Fruit fly (Drosophila melanogaster): ENCODE measurements around the gene CG18549.

CG18549 gene

DNA sequence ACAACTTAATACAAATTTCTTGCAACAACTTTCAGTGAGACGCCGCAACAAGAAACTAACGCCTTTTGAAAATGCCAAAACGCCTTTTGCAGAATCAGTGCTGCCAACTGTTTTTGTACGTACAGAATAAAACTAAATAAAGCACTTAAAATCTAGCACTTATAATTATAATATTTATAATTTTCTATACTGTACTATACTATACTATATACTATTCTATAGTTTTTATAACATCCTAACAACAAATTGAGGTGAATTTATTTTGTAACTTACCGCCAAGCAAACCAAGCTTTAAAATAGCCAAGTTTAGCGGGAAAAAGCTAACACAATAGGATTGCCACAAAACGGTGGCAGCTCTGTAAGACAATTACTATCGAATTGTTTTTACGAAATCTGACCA, 15.3 kb upstream of the CG18549 start, which contains the start of the genes Aos1 and Srlp (continued):
- no peak for TF ChIP-seq C15 (GFP tag; IDR thresholded peaks at IDR 0.05)
- no peak for TF ChIP-seq nau (GFP tag; optimal IDR thresholded peaks at IDR 0.05)
- TF ChIP-seq cas (GFP tag; IDR thresholded peaks at IDR 0.05), result no peak
- TF ChIP-seq CG12299 (tag; optimal IDR thresholded peaks at IDR 0.05), result peak; percentile 20
- TF ChIP-seq dan (GFP tag; IDR thresholded peaks at IDR 0.05), result no peak
- TF ChIP-seq Elba2 (GFP tag; optimal IDR thresholded peaks at IDR 0.05), result peak; percentile 37
- TF ChIP-seq grau (tag; optimal IDR thresholded peaks at IDR 0.05), result peak; percentile 71
- no peak for TF ChIP-seq ems (GFP tag; optimal IDR thresholded peaks at IDR 0.05)
- peak; percentile 34 for TF ChIP-seq CG10209 (GFP tag; optimal IDR thresholded peaks at IDR 0.05)
- TF ChIP-seq stwl (tag; optimal IDR thresholded peaks at IDR 0.05), result peak; percentile 53
- no peak for TF ChIP-seq odd (GFP tag; optimal IDR thresholded peaks at IDR 0.05)
- no peak for TF ChIP-seq pita (GFP tag; optimal IDR thresholded peaks at IDR 0.05)
- no peak for TF ChIP-seq CG6272 (GFP tag; IDR thresholded peaks at IDR 0.05)
- peak; percentile 75 for TF ChIP-seq CG8924 (tag; optimal IDR thresholded peaks at IDR 0.05)
- TF ChIP-seq Asciz (GFP tag; optimal IDR thresholded peaks at IDR 0.05), result no peak
- TF ChIP-seq Spps (tag; optimal IDR thresholded peaks at IDR 0.05), result no peak
- TF ChIP-seq pan (optimal IDR thresholded peaks at IDR 0.05), result no peak
- TF ChIP-seq pan (GFP tag; optimal IDR thresholded peaks at IDR 0.05 in 1 of 2, IDR thresholded peaks at IDR 0.05 in 1 of 2), result no peak
- TF ChIP-seq CG11560 (tag; IDR thresholded peaks at IDR 0.05), result no peak
- TF ChIP-seq CG10267 (tag; optimal IDR thresholded peaks at IDR 0.05), result peak; percentile 70
- TF ChIP-seq pnt (GFP tag; optimal IDR thresholded peaks at IDR 0.05), result no peak
- no peak for TF ChIP-seq gcm2 (GFP tag; optimal IDR thresholded peaks at IDR 0.05)
- no peak for TF ChIP-seq hkb (optimal IDR thresholded peaks at IDR 0.05)
- TF ChIP-seq hkb (GFP tag; IDR thresholded peaks at IDR 0.05), result no peak
- peak; percentile 48 for TF ChIP-seq Ssrp (tag; optimal IDR thresholded peaks at IDR 0.05)
- no peak for TF ChIP-seq Neu2 (GFP tag; optimal IDR thresholded peaks at IDR 0.05; ENCODE audit: borderline replicate concordance)
- TF ChIP-seq CG15601 (tag; optimal IDR thresholded peaks at IDR 0.05), result peak; percentile 58
- no peak for TF ChIP-seq CG10274 (GFP tag; optimal IDR thresholded peaks at IDR 0.05)
- peak; percentile 65 for TF ChIP-seq Fer1 (GFP tag; optimal IDR thresholded peaks at IDR 0.05)
- no peak for TF ChIP-seq CG18599 (GFP tag; optimal IDR thresholded peaks at IDR 0.05)
- no peak for TF ChIP-seq run (tag; optimal IDR thresholded peaks at IDR 0.05)
- TF ChIP-seq D19A (tag; optimal IDR thresholded peaks at IDR 0.05), result peak; percentile 52
- no peak for TF ChIP-seq usp (GFP tag; optimal IDR thresholded peaks at IDR 0.05)
- TF ChIP-seq CG8765 (GFP tag; IDR thresholded peaks at IDR 0.05), result no peak
- no peak for TF ChIP-seq NK7.1 (GFP tag; optimal IDR thresholded peaks at IDR 0.05)
- TF ChIP-seq zen (tag; optimal IDR thresholded peaks at IDR 0.05), result peak; percentile 63
- TF ChIP-seq otp (GFP tag; IDR thresholded peaks at IDR 0.05), result no peak
- TF ChIP-seq Mad (GFP tag; optimal IDR thresholded peaks at IDR 0.05), result no peak
- TF ChIP-seq eve (GFP tag; optimal IDR thresholded peaks at IDR 0.05), result no peak
- no peak for TF ChIP-seq HLH54F (GFP tag; optimal IDR thresholded peaks at IDR 0.05)
- no peak for TF ChIP-seq CG12236 (GFP tag; optimal IDR thresholded peaks at IDR 0.05)
- peak; percentile 50; the same call in 1 of the 2 replicates for TF ChIP-seq Scr (GFP tag; IDR thresholded peaks at IDR 0.05; ENCODE audit: partially characterized antibody)
- peak; percentile 58 for TF ChIP-seq CG15514 (GFP tag; optimal IDR thresholded peaks at IDR 0.05)
- TF ChIP-seq CG30020 (tag; optimal IDR thresholded peaks at IDR 0.05), result peak; percentile 74
- TF ChIP-seq Fer2 (tag; optimal IDR thresholded peaks at IDR 0.05), result peak; percentile 34
- TF ChIP-seq fd64A (GFP tag; optimal IDR thresholded peaks at IDR 0.05), result no peak
- no peak for TF ChIP-seq cato (GFP tag; optimal IDR thresholded peaks at IDR 0.05; ENCODE audit: borderline replicate concordance)
- TF ChIP-seq BEAF-32 (GFP tag; optimal IDR thresholded peaks at IDR 0.05), result peak; percentile 61
- TF ChIP-seq CG2202 (tag; optimal IDR thresholded peaks at IDR 0.05), result no peak
- TF ChIP-seq fd3F (GFP tag; optimal IDR thresholded peaks at IDR 0.05), result peak; percentile 42
- TF ChIP-seq lbe (GFP tag; optimal IDR thresholded peaks at IDR 0.05), result peak; percentile 51
- TF ChIP-seq CG12219 (GFP tag; optimal IDR thresholded peaks at IDR 0.05), result no peak

Measured in whole organism, embryonic.